Fruit fly (Drosophila melanogaster) whole organism, pupa: ENCODE measurements around the gene CG4757.

Experiments
- CG8301 ChIP-seq: fragments of 200-800 bp; sonication (Bioruptor generic); optimal IDR thresholded peaks from 2 replicates; lab custom pipeline; 2018; ENCODE audit warnings: missing biosample characterization, mild to moderate bottlenecking, missing genetic modification characterization
- D1 ChIP-seq: fragments of 200-800 bp; sonication (Bioruptor generic); optimal IDR thresholded peaks from 2 replicates; lab custom pipeline; 2018; ENCODE audit warnings: missing biosample characterization, mild to moderate bottlenecking, missing genetic modification characterization, moderate library complexity
- Pif1B ChIP-seq: fragments of 200-800 bp; sonication (Bioruptor generic); optimal IDR thresholded peaks from 3 replicates; lab custom pipeline; 2016; ENCODE audit warnings: missing biosample characterization, missing genetic modification characterization

- TF ChIP-seq D1 (no peak), CG8301 (tag; lab: Kevin White, UChicago) (no peak), Pif1B (GFP tag; lab: Kevin White, UChicago) (no peak)
These were observed 15.9 kb upstream of the CG4757 start, which contains the start of gene CheA86a for dm6 chr3R:11145135-11145534.
